Fruit fly (Drosophila melanogaster) whole organism, embryonic: ENCODE measurements around the gene CG42268.

Experiments
- Atf-2 ChIP-seq: fragments of 200-800 bp; sonication (Bioruptor generic); optimal IDR thresholded peaks from 2 replicates; lab custom pipeline; 2016; ENCODE audit warnings: missing biosample characterization, missing genetic modification characterization
- CG11696 ChIP-seq: fragments of 200-800 bp; sonication (Bioruptor generic); IDR thresholded peaks from 2 replicates; pipeline ENCODE4 v1.3.6; 2022; ENCODE audit warnings: missing biosample characterization, missing genetic modification characterization
- CG14710 ChIP-seq: fragments of 200-800 bp; sonication (Bioruptor generic); optimal IDR thresholded peaks from 3 replicates; lab custom pipeline; 2019; ENCODE audit warnings: missing biosample characterization, mild to moderate bottlenecking, missing genetic modification characterization, moderate library complexity
- CG15269 ChIP-seq: fragments of 200-800 bp; sonication (Bioruptor generic); optimal IDR thresholded peaks from 2 replicates; lab custom pipeline; 2018; ENCODE audit warnings: missing biosample characterization, mild to moderate bottlenecking, missing genetic modification characterization, moderate library complexity
- CG17612 ChIP-seq: fragments of 200-800 bp; sonication (Bioruptor generic); IDR thresholded peaks from 2 replicates; pipeline ENCODE4 v1.3.6; 2022; ENCODE audit warnings: missing biosample characterization, missing genetic modification characterization
- CG17829 ChIP-seq: fragments of 200-800 bp; optimal IDR thresholded peaks from 2 replicates; lab custom pipeline; 2019; ENCODE audit warnings: missing biosample characterization, mild to moderate bottlenecking, missing genetic modification characterization, moderate library complexity
- CG3163 ChIP-seq: fragments of 200-800 bp; sonication (Bioruptor generic); optimal IDR thresholded peaks from 3 replicates; lab custom pipeline; 2016; ENCODE audit warnings: missing biosample characterization, missing genetic modification characterization
- CG32767 ChIP-seq: fragments of 200-800 bp; sonication (Bioruptor generic); IDR thresholded peaks from 2 replicates; pipeline ENCODE4 v1.3.6; 2022; ENCODE audit warnings: missing biosample characterization, missing genetic modification characterization
- CG3281 ChIP-seq: fragments of 200-800 bp; sonication (Bioruptor generic); optimal IDR thresholded peaks from 3 replicates; lab custom pipeline; 2017; ENCODE audit warnings: missing biosample characterization, mild to moderate bottlenecking, missing genetic modification characterization
- CG4617 ChIP-seq: fragments of 200-800 bp; sonication (Bioruptor generic); optimal IDR thresholded peaks from 3 replicates; lab custom pipeline; 2016; ENCODE audit warnings: missing biosample characterization, missing genetic modification characterization, borderline replicate concordance
- Dad ChIP-seq: fragments of 200-800 bp; sonication (Bioruptor generic); optimal IDR thresholded peaks from 3 replicates; lab custom pipeline; 2016; ENCODE audit warnings: missing biosample characterization, missing genetic modification characterization
- Drgx ChIP-seq: fragments of 200-800 bp; sonication (Bioruptor generic); IDR thresholded peaks from 2 replicates; pipeline ENCODE4 v1.3.6; 2022; ENCODE audit warnings: missing biosample characterization, missing genetic modification characterization
- Ets65A ChIP-seq: fragments of 200-800 bp; sonication (Bioruptor generic); peaks from one replicate; lab custom pipeline; 2016; ENCODE audit warnings: missing biosample characterization, missing genetic modification characterization
- Fer2 ChIP-seq: fragments of 200-800 bp; sonication (Bioruptor generic); optimal IDR thresholded peaks from 2 replicates; lab custom pipeline; 2018; ENCODE audit warnings: missing biosample characterization, mild to moderate bottlenecking, missing genetic modification characterization, moderate library complexity
- Hmx ChIP-seq: fragments of 200-800 bp; sonication (Bioruptor generic); optimal IDR thresholded peaks from 2 replicates; lab custom pipeline; 2016; ENCODE audit warnings: missing biosample characterization, missing genetic modification characterization
- Lim3 ChIP-seq: fragments of 200-800 bp; sonication (Bioruptor generic); IDR thresholded peaks from 2 replicates; pipeline ENCODE4 v1.3.6; 2022; ENCODE audit warnings: missing biosample characterization, missing genetic modification characterization
- MTF-1 ChIP-seq: fragments of 200-800 bp; sonication (Bioruptor generic); optimal IDR thresholded peaks from 2 replicates; lab custom pipeline; 2018; ENCODE audit warnings: missing biosample characterization, mild to moderate bottlenecking, missing genetic modification characterization, borderline replicate concordance
- NC2α ChIP-seq: fragments of 200-800 bp; sonication (Bioruptor generic); optimal IDR thresholded peaks from 2 replicates; lab custom pipeline; 2016; ENCODE audit warnings: missing biosample characterization, missing genetic modification characterization
- NC2β ChIP-seq: fragments of 200-800 bp; sonication (Bioruptor generic); optimal IDR thresholded peaks from 2 replicates; lab custom pipeline; 2016; ENCODE audit warnings: missing biosample characterization, missing genetic modification characterization
- ac ChIP-seq: fragments of 200-800 bp; sonication (Bioruptor generic); optimal IDR thresholded peaks from 3 replicates; lab custom pipeline; 2017; ENCODE audit warnings: missing biosample characterization, mild to moderate bottlenecking, missing genetic modification characterization
- bab2 ChIP-seq: fragments of 200-800 bp; sonication (Bioruptor generic); optimal IDR thresholded peaks from 2 replicates; lab custom pipeline; 2016; ENCODE audit warnings: missing biosample characterization, missing genetic modification characterization
- br ChIP-seq: fragments of >200 bp; optimal IDR thresholded peaks from 2 replicates; lab custom pipeline; 2017
- caup ChIP-seq: fragments of 200-800 bp; sonication (Bioruptor generic); optimal IDR thresholded peaks from 3 replicates; lab custom pipeline; 2017; ENCODE audit warnings: missing biosample characterization, mild to moderate bottlenecking, missing genetic modification characterization, moderate library complexity; ENCODE audit not compliant: severe bottlenecking
- corto ChIP-seq: fragments of 200-800 bp; sonication (Bioruptor generic); optimal IDR thresholded peaks from 2 replicates; lab custom pipeline; 2016; ENCODE audit warnings: missing biosample characterization, mild to moderate bottlenecking, missing genetic modification characterization, moderate library complexity
- exex ChIP-seq: fragments of 200-800 bp; sonication (Bioruptor generic); optimal IDR thresholded peaks from 4 replicates; lab custom pipeline; 2018; ENCODE audit warnings: missing biosample characterization, mild to moderate bottlenecking, missing genetic modification characterization, moderate library complexity
- gce ChIP-seq: fragments of 200-800 bp; sonication (Bioruptor generic); IDR thresholded peaks from 3 replicates; pipeline ENCODE4 v1.3.6; 2022; ENCODE audit warnings: missing biosample characterization, missing genetic modification characterization
- gt ChIP-seq: fragments of 200-800 bp; sonication (Bioruptor generic); IDR thresholded peaks from 2 replicates; pipeline ENCODE4 v1.3.6; 2022; ENCODE audit warnings: missing biosample characterization, missing genetic modification characterization
- h ChIP-seq: fragments of >200 bp; optimal IDR thresholded peaks from 2 replicates; lab custom pipeline; 2017
- hb ChIP-seq: fragments of 200-800 bp; sonication (Bioruptor generic); IDR thresholded peaks from 3 replicates; pipeline ENCODE4 v1.3.6; 2022; ENCODE audit warnings: missing biosample characterization, missing genetic modification characterization; ENCODE audit not compliant: partially characterized antibody
- hkb ChIP-seq, 2 experiments: fragments of 200-800 bp in 1 of 2; fragments of >200 bp in 1 of 2; sonication (Bioruptor generic) in 1 of 2; IDR thresholded peaks in 1 of 2; optimal IDR thresholded peaks in 1 of 2; 2 replicates each; pipeline versions ENCODE4 v1.3.6 to Lab custom; 2017 to 2022; ENCODE audit warnings: missing biosample characterization in 1 of 2, missing genetic modification characterization in 1 of 2
- hth ChIP-seq: fragments of >200 bp; optimal IDR thresholded peaks from 2 replicates; lab custom pipeline; 2017; ENCODE audit warnings: inconsistent platforms
- kay ChIP-seq: fragments of 200-800 bp; sonication (Bioruptor generic); optimal IDR thresholded peaks from 2 replicates; lab custom pipeline; 2016; ENCODE audit warnings: missing biosample characterization, missing genetic modification characterization
- ken ChIP-seq: fragments of 200-800 bp; sonication (Bioruptor generic); IDR thresholded peaks from 3 replicates; pipeline ENCODE4 v1.3.6; 2022; ENCODE audit warnings: missing biosample characterization, missing genetic modification characterization
- lab ChIP-seq: fragments of 200-800 bp; sonication (Bioruptor generic); optimal IDR thresholded peaks from 3 replicates; lab custom pipeline; 2017; ENCODE audit warnings: missing biosample characterization, missing genetic modification characterization, mild to moderate bottlenecking, moderate library complexity, missing genetic modification reagents
- lmd ChIP-seq: fragments of 200-800 bp; sonication (Bioruptor generic); IDR thresholded peaks from 2 replicates; pipeline ENCODE4 v1.3.6; 2022; ENCODE audit warnings: missing biosample characterization, missing genetic modification characterization
- nerfin-1 ChIP-seq: fragments of 200-800 bp; sonication (Bioruptor generic); optimal IDR thresholded peaks from 3 replicates; lab custom pipeline; 2019; ENCODE audit warnings: missing biosample characterization, mild to moderate bottlenecking, missing genetic modification characterization, moderate library complexity
- pan ChIP-seq, 4 experiments: fragments of >200 bp in 3 of 4; fragments of 200-800 bp in 1 of 4; sonication (Bioruptor generic) in 1 of 4; optimal IDR thresholded peaks in 3 of 4; IDR thresholded peaks in 1 of 4; 2 replicates each; pipeline versions ENCODE4 v1.3.6 to Lab custom; 2017 to 2022; ENCODE audit warnings: missing biosample characterization in 2 of 4, missing genetic modification characterization in 2 of 4, mixed read lengths in 1 of 4
- salm ChIP-seq: fragments of 200-800 bp; sonication (Bioruptor generic); optimal IDR thresholded peaks from 2 replicates; lab custom pipeline; 2018; ENCODE audit warnings: missing biosample characterization, mild to moderate bottlenecking, missing genetic modification characterization
- sisA ChIP-seq: fragments of 200-800 bp; sonication (Bioruptor generic); IDR thresholded peaks from 2 replicates; pipeline ENCODE4 v1.3.6; 2022; ENCODE audit warnings: missing biosample characterization, missing genetic modification characterization
- slou ChIP-seq: fragments of 200-800 bp; sonication (Bioruptor generic); optimal IDR thresholded peaks from 3 replicates; lab custom pipeline; 2016; ENCODE audit warnings: missing biosample characterization, missing genetic modification characterization
- so ChIP-seq: fragments of 200-800 bp; sonication (Bioruptor generic); IDR thresholded peaks from 3 replicates; pipeline ENCODE4 v1.3.6; 2022; ENCODE audit warnings: missing biosample characterization, missing genetic modification characterization
- stc ChIP-seq: fragments of 200-800 bp; sonication (Bioruptor generic); IDR thresholded peaks from 2 replicates; pipeline ENCODE4 v1.3.6; 2022; ENCODE audit warnings: missing biosample characterization, missing genetic modification characterization
- tio ChIP-seq: fragments of 200-800 bp; sonication (Bioruptor generic); optimal IDR thresholded peaks from 2 replicates; lab custom pipeline; 2017; ENCODE audit warnings: missing biosample characterization, missing genetic modification characterization, inconsistent platforms
- tx ChIP-seq: fragments of 200-800 bp; sonication (Bioruptor generic); optimal IDR thresholded peaks from 2 replicates; lab custom pipeline; 2016; ENCODE audit warnings: missing biosample characterization, missing genetic modification characterization
- unc-4 ChIP-seq: fragments of 200-800 bp; sonication (Bioruptor generic); IDR thresholded peaks from 2 replicates; pipeline ENCODE4 v1.3.6; 2022; ENCODE audit warnings: missing biosample characterization, missing genetic modification characterization; ENCODE audit not compliant: partially characterized antibody
- unpg ChIP-seq: fragments of 200-800 bp; sonication (Bioruptor generic); optimal IDR thresholded peaks from 3 replicates; lab custom pipeline; 2018; ENCODE audit warnings: missing biosample characterization, mild to moderate bottlenecking, missing genetic modification characterization, moderate library complexity
- usp ChIP-seq: fragments of >200 bp; optimal IDR thresholded peaks from 2 replicates; lab custom pipeline; 2017; ENCODE audit warnings: missing biosample characterization, missing genetic modification characterization
- z ChIP-seq: fragments of 200-800 bp; sonication (Bioruptor generic); IDR thresholded peaks from 3 replicates; pipeline ENCODE4 v1.3.6; 2022; ENCODE audit warnings: missing biosample characterization, missing genetic modification characterization
- zf30C ChIP-seq: fragments of 200-800 bp; sonication (Bioruptor generic); optimal IDR thresholded peaks from 3 replicates; lab custom pipeline; 2018; ENCODE audit warnings: missing biosample characterization, mild to moderate bottlenecking, missing genetic modification characterization

The CG42268 gene

DNA sequence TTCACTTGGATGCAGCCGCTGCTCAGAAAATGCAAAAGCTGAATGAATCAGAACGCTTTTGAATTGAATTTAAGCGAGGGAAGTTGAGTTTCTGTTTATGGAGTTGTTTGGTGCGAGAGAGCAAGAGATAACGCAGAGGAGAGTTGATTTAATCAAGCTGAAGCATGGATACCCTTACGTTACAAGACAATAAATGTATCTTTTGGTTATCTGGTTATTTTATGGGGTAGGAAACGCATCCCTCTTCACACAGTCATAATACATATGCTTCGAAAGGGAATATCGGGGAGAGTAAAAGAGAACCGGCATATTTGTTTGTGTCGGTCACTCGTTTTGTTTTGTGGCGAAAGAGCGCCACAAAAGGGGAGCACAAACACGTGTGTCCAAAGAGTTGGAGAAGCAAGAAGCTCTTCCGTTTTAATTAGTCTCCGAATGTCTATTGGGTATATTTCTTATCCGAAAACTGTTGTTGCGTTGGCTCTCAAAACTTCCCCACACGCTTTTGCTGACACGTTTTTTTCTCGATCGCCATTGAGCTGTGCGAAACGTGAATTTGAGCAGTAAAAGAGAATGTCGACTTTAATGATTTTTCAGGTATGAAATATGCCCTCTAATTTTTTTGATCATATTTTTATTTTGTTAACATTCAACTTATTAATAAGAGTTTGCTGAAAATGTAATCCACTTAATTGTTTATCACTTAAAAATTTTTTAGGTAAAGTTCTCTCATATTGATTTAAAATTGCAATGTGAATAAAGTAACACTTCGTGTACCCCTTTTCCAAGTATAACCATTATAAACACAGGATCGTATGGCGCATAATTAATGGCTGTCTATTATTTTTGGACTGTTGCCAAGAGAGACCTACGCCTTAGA lies 63.3 kb downstream of the CG42268 start, which contains the start of gene Prps (continued):
- TF ChIP-seq tio (GFP tag; lab: Kevin White, UChicago) (no peak), br (lab: Kevin White, UChicago) (no peak), kay (GFP tag; lab: Kevin White, UChicago) (peak; percentile 75), CG4617 (GFP tag; lab: Kevin White, UChicago) (peak; percentile 17), Ets65A (GFP tag; lab: Kevin White, UChicago) (peak; percentile 94), hb (no peak), corto (GFP tag; lab: Kevin White, UChicago) (peak; percentile 53), hth (lab: Kevin White, UChicago) (no peak), ken (peak; percentile 83), Lim3 (no peak), MTF-1 (GFP tag; lab: Kevin White, UChicago) (peak; percentile 60), h (lab: Kevin White, UChicago) (no peak), Drgx (GFP tag; lab: Robert Waterston, UW) (peak; percentile 78), unpg (GFP tag; lab: Kevin White, UChicago) (peak; percentile 80), usp (GFP tag; lab: Kevin White, UChicago) (no peak), CG3281 (peak; percentile 77), z (no peak), NC2α (peak; percentile 37), Dad (GFP tag; lab: Kevin White, UChicago) (peak; percentile 46), salm (tag; lab: Kevin White, UChicago) (peak; percentile 42), CG17612 (no peak), so (GFP tag; lab: Robert Waterston, UW) (peak; percentile 81), nerfin-1 (tag; lab: Kevin White, UChicago) (peak; percentile 59), CG17829 (tag; lab: Kevin White, UChicago) (peak; percentile 75), stc (GFP tag; lab: Robert Waterston, UW) (peak; percentile 79), CG3163 (peak; percentile 97), sisA (GFP tag; lab: Robert Waterston, UW) (peak; percentile 80), CG11696 (peak; percentile 73), hkb (optimal IDR thresholded peaks at IDR 0.05; lab: Kevin White, UChicago) (no peak), hkb (GFP tag; IDR thresholded peaks at IDR 0.05; lab: Robert Waterston, UW) (peak; percentile 85), tx (GFP tag; lab: Kevin White, UChicago) (peak; percentile 58), zf30C (GFP tag; lab: Kevin White, UChicago) (no peak), slou (GFP tag; lab: Kevin White, UChicago) (peak; percentile 8), gce (GFP tag; lab: Robert Waterston, UW) (peak; percentile 71; the same call in 1 of the 3 replicates), unc-4 (GFP tag; lab: Robert Waterston, UW) (peak; percentile 33; the same call in 1 of the 2 replicates), Hmx (GFP tag; lab: Kevin White, UChicago) (no peak), ac (GFP tag; lab: Kevin White, UChicago) (no peak), caup (GFP tag; lab: Kevin White, UChicago) (peak; percentile 80), pan (optimal IDR thresholded peaks at IDR 0.05; lab: Kevin White, UChicago) (no peak), pan (GFP tag; optimal IDR thresholded peaks at IDR 0.05 in 1 of 2, IDR thresholded peaks at IDR 0.05 in 1 of 2) (peak in 1 of 2 experiments; percentile 89), exex (peak; percentile 60), gt (no peak; the same call in 1 of the 2 replicates), NC2β (GFP tag; lab: Kevin White, UChicago) (peak; percentile 74), CG32767 (0 out of 2 replicates have a peak, but pooled peaks have one; percentile 39), Fer2 (tag; lab: Kevin White, UChicago) (peak; percentile 5), bab2 (GFP tag; lab: Kevin White, UChicago) (peak; percentile 60), Atf-2 (GFP tag; lab: Kevin White, UChicago) (peak; percentile 67), CG15269 (peak; percentile 77), lab (GFP tag; lab: Kevin White, UChicago) (peak; percentile 93), CG14710 (tag; lab: Kevin White, UChicago) (peak; percentile 34), lmd (GFP tag; lab: Robert Waterston, UW) (peak; percentile 80)
